Worm (Caenorhabditis elegans) whole organism, young adult: ENCODE data around the gene M01B2.8.

Experiments used
- B0019.2 ChIP-seq: fragments of 200-800 bp; sonication (Bioruptor generic); conservative IDR thresholded peaks from 2 replicates; pipeline ENCODE4 v1.3.6; 2022; ENCODE audit warnings: missing genetic modification reagents, missing genetic modification characterization, missing compliant biosample characterization
- B0035.1 ChIP-seq: sonication (generic microtip); optimal IDR thresholded peaks from 2 replicates; lab custom pipeline; 2016; ENCODE audit warnings: missing genetic modification characterization, mild to moderate bottlenecking, missing compliant biosample characterization, missing genotype, missing genetic modification reagents
- B0261.1 ChIP-seq: sonication (generic microtip); optimal IDR thresholded peaks from 2 replicates; lab custom pipeline; 2016; ENCODE audit warnings: mild to moderate bottlenecking, missing genetic modification characterization, moderate library complexity, missing compliant biosample characterization
- C06A6.2 ChIP-seq: fragments of 200-800 bp; sonication (Bioruptor generic); conservative IDR thresholded peaks from 2 replicates; pipeline ENCODE4 v1.3.6; 2022; ENCODE audit warnings: missing genetic modification characterization, missing compliant biosample characterization
- C17E4.6 ChIP-seq: fragments of 200-800 bp; sonication (Bioruptor generic); IDR thresholded peaks from 2 replicates; pipeline ENCODE4 v1.3.6; 2022; ENCODE audit warnings: missing genetic modification reagents, missing genetic modification characterization, missing compliant biosample characterization
- K11D2.4 ChIP-seq: fragments of 200-800 bp; sonication (Bioruptor generic); IDR thresholded peaks from 2 replicates; pipeline ENCODE4 v1.3.6; 2022; ENCODE audit warnings: missing genetic modification reagents, missing genetic modification characterization, missing compliant biosample characterization
- K12H6.12 ChIP-seq: fragments of 200-800 bp; sonication (Bioruptor generic); optimal IDR thresholded peaks from 2 replicates; lab custom pipeline; 2018; ENCODE audit warnings: mild to moderate bottlenecking, missing genetic modification characterization, missing compliant biosample characterization
- Y53F4B.3 ChIP-seq: fragments of 200-800 bp; sonication (Bioruptor generic); IDR thresholded peaks from 2 replicates; pipeline ENCODE4 v1.3.6; 2022; ENCODE audit warnings: missing genetic modification reagents, missing genetic modification characterization, missing compliant biosample characterization
- Y56A3A.18 ChIP-seq: fragments of 200-800 bp; sonication (Bioruptor generic); IDR thresholded peaks from 2 replicates; pipeline ENCODE4 v1.3.6; 2022; ENCODE audit warnings: missing genetic modification reagents, missing genetic modification characterization, missing compliant biosample characterization
- Y67H2A.10 ChIP-seq: fragments of 200-800 bp; sonication (Bioruptor generic); conservative IDR thresholded peaks from 2 replicates; pipeline ENCODE4 v1.3.6; 2022; ENCODE audit warnings: missing genetic modification reagents, missing genetic modification characterization, missing compliant biosample characterization
- Y79H2A.3 ChIP-seq: fragments of 200-800 bp; sonication (Bioruptor generic); conservative IDR thresholded peaks from 2 replicates; pipeline ENCODE4 v1.3.6; 2022; ENCODE audit warnings: missing genetic modification reagents, missing genetic modification characterization, missing compliant biosample characterization
- aptf-2 ChIP-seq: fragments of 200-800 bp; sonication (Bioruptor generic); conservative IDR thresholded peaks from 2 replicates; pipeline ENCODE4 v1.3.6; 2022; ENCODE audit warnings: missing genetic modification reagents, missing genetic modification characterization, missing compliant biosample characterization
- atf-7 ChIP-seq: sonication (generic microtip); optimal IDR thresholded peaks from 2 replicates; lab custom pipeline; 2017; ENCODE audit warnings: mild to moderate bottlenecking, missing genetic modification characterization, missing compliant biosample characterization
- attf-6 ChIP-seq: fragments of 200-800 bp; sonication (Bioruptor generic); IDR thresholded peaks from 2 replicates; pipeline ENCODE4 v1.3.6; 2022; ENCODE audit warnings: missing genetic modification reagents, missing genetic modification characterization, missing compliant biosample characterization
- cebp-2 ChIP-seq: fragments of 200-800 bp; sonication (Bioruptor generic); IDR thresholded peaks from 2 replicates; pipeline ENCODE4 v1.3.6; 2022; ENCODE audit warnings: missing genetic modification characterization, missing compliant biosample characterization
- ceh-100 ChIP-seq: fragments of 200-800 bp; sonication (Bioruptor generic); IDR thresholded peaks from 2 replicates; pipeline ENCODE4 v1.3.6; 2022; ENCODE audit warnings: missing genetic modification reagents, missing genetic modification characterization, missing compliant biosample characterization
- ceh-40 ChIP-seq: fragments of 200-800 bp; sonication (Bioruptor generic); IDR thresholded peaks from 2 replicates; pipeline ENCODE4 v1.3.6; 2022; ENCODE audit warnings: missing genetic modification characterization, missing compliant biosample characterization
- ceh-79 ChIP-seq: sonication (generic microtip); optimal IDR thresholded peaks from 2 replicates; lab custom pipeline; 2017; ENCODE audit warnings: mild to moderate bottlenecking, missing genetic modification characterization, missing compliant biosample characterization
- chd-7 ChIP-seq: sonication (generic microtip); optimal IDR thresholded peaks from 2 replicates; lab custom pipeline; 2016; ENCODE audit warnings: mild to moderate bottlenecking, missing genetic modification characterization, moderate library complexity, missing compliant biosample characterization
- dox-1 ChIP-seq: fragments of 200-800 bp; sonication (Bioruptor generic); IDR thresholded peaks from 2 replicates; pipeline ENCODE4 v1.3.6; 2022; ENCODE audit warnings: missing genetic modification reagents, missing genetic modification characterization, missing compliant biosample characterization
- dpl-1 ChIP-seq: fragments of 150-350 bp; optimal IDR thresholded peaks from 2 replicates; lab custom pipeline; 2014; ENCODE audit warnings: missing biosample characterization, missing genetic modification reagents, missing genetic modification characterization
- efl-1 ChIP-seq: fragments of 150-350 bp; optimal IDR thresholded peaks from 2 replicates; lab custom pipeline; 2014; ENCODE audit warnings: missing biosample characterization, missing genetic modification reagents, missing genetic modification characterization
- egl-44 ChIP-seq: fragments of 200-800 bp; sonication (Bioruptor generic); IDR thresholded peaks from 2 replicates; pipeline ENCODE4 v1.3.6; 2022; ENCODE audit warnings: missing genetic modification reagents, missing genetic modification characterization, missing compliant biosample characterization
- egrh-3 ChIP-seq: fragments of 200-800 bp; sonication (Bioruptor generic); IDR thresholded peaks from 2 replicates; pipeline ENCODE4 v1.3.6; 2022; ENCODE audit warnings: missing genetic modification reagents, missing genetic modification characterization, missing compliant biosample characterization
- ets-4 ChIP-seq: fragments of 200-800 bp; sonication (Bioruptor generic); optimal IDR thresholded peaks from 2 replicates; lab custom pipeline; 2018; ENCODE audit warnings: mild to moderate bottlenecking, missing genetic modification characterization, missing compliant biosample characterization
- him-1 ChIP-seq: sonication (generic microtip); optimal IDR thresholded peaks from 2 replicates; lab custom pipeline; 2016; ENCODE audit warnings: missing genotype, missing genetic modification reagents, missing genetic modification characterization, missing compliant biosample characterization
- hsf-1 ChIP-seq: fragments of 200-800 bp; sonication (Bioruptor generic); IDR thresholded peaks from 2 replicates; pipeline ENCODE4 v1.3.6; 2022; ENCODE audit warnings: missing genetic modification reagents, missing genetic modification characterization, missing compliant biosample characterization
- lin-40 ChIP-seq: sonication (generic microtip); optimal IDR thresholded peaks from 2 replicates; lab custom pipeline; 2016; ENCODE audit warnings: missing genetic modification characterization, mild to moderate bottlenecking, missing compliant biosample characterization, missing genotype, missing genetic modification reagents
- lsl-1 ChIP-seq: fragments of 200-800 bp; sonication (Bioruptor generic); optimal IDR thresholded peaks from 2 replicates; lab custom pipeline; 2018; ENCODE audit warnings: mild to moderate bottlenecking, missing genetic modification characterization, moderate library complexity, missing compliant biosample characterization
- madf-10 ChIP-seq: sonication (generic microtip); optimal IDR thresholded peaks from 2 replicates; lab custom pipeline; 2016; ENCODE audit warnings: mild to moderate bottlenecking, missing genetic modification characterization, missing compliant biosample characterization
- madf-6 ChIP-seq: fragments of 200-800 bp; sonication (Bioruptor generic); IDR thresholded peaks from 2 replicates; pipeline ENCODE4 v1.3.6; 2022; ENCODE audit warnings: missing genetic modification reagents, missing genetic modification characterization, missing compliant biosample characterization
- nhr-120 ChIP-seq: fragments of 200-800 bp; sonication (Bioruptor generic); IDR thresholded peaks from 2 replicates; pipeline ENCODE4 v1.3.6; 2022; ENCODE audit warnings: missing genetic modification characterization, missing compliant biosample characterization
- nhr-80 ChIP-seq: sonication (generic microtip); optimal IDR thresholded peaks from 2 replicates; lab custom pipeline; 2016; ENCODE audit warnings: missing genetic modification characterization, missing compliant biosample characterization
- pha-4 ChIP-seq: fragments of 150-350 bp; sonication (generic microtip); optimal IDR thresholded peaks from 2 replicates; lab custom pipeline; 2014; ENCODE audit warnings: missing biosample characterization, missing genetic modification reagents, missing genetic modification characterization
- somi-1 ChIP-seq: fragments of 200-800 bp; sonication (Bioruptor generic); optimal IDR thresholded peaks from 2 replicates; lab custom pipeline; 2018; ENCODE audit warnings: mild to moderate bottlenecking, missing genetic modification characterization, missing compliant biosample characterization
- tbp1 ChIP-seq: fragments of 200-800 bp; sonication (Bioruptor generic); optimal IDR thresholded peaks from 2 replicates; lab custom pipeline; 2018; ENCODE audit warnings: mild to moderate bottlenecking, missing genetic modification characterization, missing compliant biosample characterization
- tlf-1 ChIP-seq: fragments of 200-800 bp; sonication (Bioruptor generic); optimal IDR thresholded peaks from 2 replicates; lab custom pipeline; 2018; ENCODE audit warnings: mild to moderate bottlenecking, missing genetic modification characterization, missing compliant biosample characterization
- ztf-18 ChIP-seq: sonication (generic microtip); optimal IDR thresholded peaks from 2 replicates; lab custom pipeline; 2016; ENCODE audit warnings: missing genotype, mild to moderate bottlenecking, missing genetic modification characterization, missing compliant biosample characterization
- ztf-22 ChIP-seq: fragments of 200-800 bp; sonication (Bioruptor generic); optimal IDR thresholded peaks from 2 replicates; lab custom pipeline; 2018; ENCODE audit warnings: mild to moderate bottlenecking, missing genetic modification characterization, moderate library complexity, missing compliant biosample characterization

Gene M01B2.8

DNA sequence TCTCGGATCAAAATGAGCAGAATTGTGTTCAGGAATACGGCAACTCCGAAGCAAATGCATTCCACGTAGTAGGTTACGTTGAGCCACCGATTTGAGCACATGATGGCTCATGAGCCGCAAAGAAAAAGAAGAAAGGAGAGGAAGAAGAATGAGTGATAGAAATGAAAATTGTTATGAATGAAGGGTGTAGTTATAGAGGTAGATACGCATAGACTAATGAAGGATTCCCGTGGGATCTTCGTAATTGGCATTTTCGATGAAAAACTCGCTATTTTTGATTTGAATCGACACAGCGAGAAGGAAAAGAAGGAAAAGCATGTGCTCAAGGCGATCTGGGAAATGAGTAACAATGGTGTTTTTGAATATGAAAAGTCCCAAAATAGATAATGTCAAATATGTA is 33.9 kb downstream of the M01B2.8 start, which contains the start of gene str-96:
Gene str-96 (minus strand): TSS at position 101 of the 400 bp plus-strand sequence.
- no peak for TF ChIP-seq Y53F4B.3 (GFP tag; lab: Robert Waterston, UW)
- no peak for TF ChIP-seq C17E4.6
- TF ChIP-seq B0035.1, result no peak
- TF ChIP-seq cebp-2 (GFP tag; lab: Robert Waterston, UW), result no peak
- TF ChIP-seq lin-40 (tag; lab: Kevin White, UChicago), result no peak

DNA sequence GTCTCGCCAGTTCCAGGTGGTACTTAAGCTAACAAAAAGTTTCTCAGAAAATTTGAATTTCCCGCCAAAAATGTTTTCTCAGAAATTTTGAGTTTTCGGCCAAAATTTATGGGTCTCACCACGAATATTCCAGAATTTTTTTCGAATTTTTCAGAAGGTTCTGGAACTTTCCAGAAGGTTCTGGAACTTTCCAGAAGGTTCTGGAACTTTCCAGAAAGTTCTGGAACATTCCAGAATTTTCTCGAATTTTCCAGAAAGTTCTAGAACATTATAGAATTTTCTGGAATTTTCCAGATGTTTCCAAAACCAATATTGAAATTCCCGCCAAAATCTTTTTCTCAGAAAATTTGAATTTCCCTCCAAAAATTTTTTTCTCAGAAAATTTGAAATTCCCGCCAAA is 35.4 kb downstream of the M01B2.8 start:
- TF ChIP-seq ceh-40 (GFP tag; lab: Robert Waterston, UW), result peak; percentile 63; the same call in 1 of the 2 replicates
- peak; percentile 77 for TF ChIP-seq dox-1 (GFP tag; lab: Robert Waterston, UW)
- TF ChIP-seq egl-44 (GFP tag; lab: Robert Waterston, UW), result peak; percentile 29; the same call in 1 of the 2 replicates
- peak; percentile 50 for TF ChIP-seq madf-6
- 0 out of 2 replicates have a peak, but pooled peaks have one; percentile 19 for TF ChIP-seq egrh-3 (GFP tag; lab: Robert Waterston, UW)
- TF ChIP-seq hsf-1, result peak; percentile 96
- TF ChIP-seq ceh-100 (GFP tag; lab: Robert Waterston, UW), result peak; percentile 53

DNA sequence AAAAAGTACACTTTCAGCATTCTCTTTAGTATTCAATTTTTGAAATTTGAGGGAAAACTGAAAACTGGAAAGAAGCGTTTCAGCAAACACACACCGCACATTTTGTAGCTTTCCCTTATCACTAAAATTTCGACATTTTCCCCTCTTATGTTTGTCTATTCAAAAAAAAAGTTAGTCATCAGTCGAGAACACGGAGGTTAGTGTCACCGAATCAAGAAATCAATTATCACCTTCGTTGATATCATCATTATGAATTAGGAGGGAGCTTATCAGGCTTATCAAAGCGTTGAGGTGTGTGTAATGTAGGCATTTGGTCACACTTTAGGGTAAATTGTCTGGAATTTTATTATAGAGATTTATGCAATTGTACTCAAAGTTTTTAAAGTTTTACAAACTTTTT is 38.6 kb downstream of the M01B2.8 start, which contains the start of gene cpr-3:
Gene cpr-3 (minus strand): TSS at position 104 of the 400 bp plus-strand sequence.
- TF ChIP-seq lsl-1, result no peak
- peak; percentile 23 for TF ChIP-seq pha-4 (tag; lab: Kevin White, UChicago)
- TF ChIP-seq K12H6.12 (tag; lab: Kevin White, UChicago), result no peak
- TF ChIP-seq atf-7 (tag; lab: Kevin White, UChicago), result peak; percentile 69
- no peak for TF ChIP-seq tlf-1 (GFP tag; lab: Kevin White, UChicago)
- TF ChIP-seq nhr-80 (tag; lab: Kevin White, UChicago), result peak; percentile 97
- TF ChIP-seq him-1 (tag; lab: Kevin White, UChicago), result no peak
- no peak for TF ChIP-seq lin-40 (tag; lab: Kevin White, UChicago)
- no peak for TF ChIP-seq Y79H2A.3
- peak; percentile 88 for TF ChIP-seq ztf-22 (GFP tag; lab: Kevin White, UChicago)
- peak; percentile 83 for TF ChIP-seq ets-4
- no peak for TF ChIP-seq ceh-79 (tag; lab: Kevin White, UChicago)
- no peak for TF ChIP-seq B0019.2 (GFP tag; lab: Robert Waterston, UW)
- peak; percentile 24 for TF ChIP-seq madf-10 (tag; lab: Kevin White, UChicago)

DNA sequence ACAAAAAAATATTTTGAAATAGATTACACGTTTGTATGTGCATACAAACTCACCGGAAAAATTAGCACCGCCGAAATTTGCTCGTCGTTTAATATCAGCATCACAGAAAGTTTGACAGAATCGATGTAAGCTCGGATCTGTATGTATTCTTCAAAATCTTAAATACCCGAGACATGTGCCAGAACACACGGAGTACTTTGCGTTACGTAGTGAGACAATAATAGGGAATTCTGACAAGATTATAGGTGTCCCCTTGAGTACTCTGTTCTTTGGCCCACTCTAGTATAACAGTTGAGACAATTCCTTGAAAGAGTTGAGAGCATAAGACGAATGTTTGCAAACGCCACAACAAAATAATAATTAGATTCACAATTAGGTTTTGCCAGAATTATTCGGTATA is 43.6 kb downstream of the M01B2.8 start, which contains the start of gene srx-48:
Gene srx-48 (minus strand): TSS at position 101 of the 400 bp plus-strand sequence.
- TF ChIP-seq K11D2.4 (no peak), aptf-2 (GFP tag; lab: Robert Waterston, UW) (no peak), somi-1 (GFP tag; lab: Kevin White, UChicago) (no peak), dpl-1 (no peak), chd-7 (tag; lab: Kevin White, UChicago) (no peak), ztf-18 (tag; lab: Kevin White, UChicago) (no peak), ceh-40 (GFP tag; lab: Robert Waterston, UW) (no peak), C06A6.2 (no peak), attf-6 (GFP tag; lab: Robert Waterston, UW) (no peak), Y67H2A.10 (GFP tag; lab: Robert Waterston, UW) (no peak), efl-1 (GFP tag; lab: Kevin White, UChicago) (no peak), nhr-120 (GFP tag; lab: Robert Waterston, UW) (no peak), tbp1 (GFP tag; lab: Kevin White, UChicago) (no peak), B0261.1 (tag; lab: Kevin White, UChicago) (no peak), Y79H2A.3 (no peak), Y56A3A.18 (GFP tag; lab: Robert Waterston, UW) (no peak)
